Worm (Caenorhabditis elegans) whole organism, L2 larva: ENCODE results near the gene Y39G8B.1.

Experiments
- ZK546.5 ChIP-seq: sonication (generic microtip); optimal IDR thresholded peaks from 2 replicates; lab custom pipeline; 2017; ENCODE audit warnings: missing biosample characterization, missing genetic modification characterization
- aly-2 ChIP-seq: fragments of 150-350 bp; optimal IDR thresholded peaks from 2 replicates; lab custom pipeline; 2014; ENCODE audit warnings: missing biosample characterization, missing genetic modification characterization
- unc-62 ChIP-seq: fragments of 150-350 bp; optimal IDR thresholded peaks from 2 replicates; lab custom pipeline; 2014; ENCODE audit warnings: missing biosample characterization, missing genetic modification reagents, missing genetic modification characterization

DNA sequence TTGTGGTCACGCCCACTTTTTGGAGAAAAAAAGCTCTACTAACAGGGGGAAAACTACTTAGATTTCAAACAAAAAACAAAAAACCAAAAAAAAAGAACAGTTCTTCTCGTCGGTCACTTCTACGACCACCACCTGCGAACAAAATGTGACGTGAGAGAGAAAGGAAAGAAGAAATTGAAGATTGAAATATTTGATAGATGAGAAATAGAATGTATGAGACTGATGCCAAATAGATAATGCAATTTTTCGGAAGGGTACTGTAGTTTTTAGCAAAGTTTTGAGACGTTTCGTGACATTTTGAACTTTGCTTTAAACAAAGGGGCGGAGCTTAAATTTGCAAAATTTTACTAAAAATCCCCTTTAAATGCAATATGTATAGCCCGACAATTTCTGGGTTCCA is 18.6 kb downstream of the Y39G8B.1 start:
- no peak for TF ChIP-seq aly-2 (tag; lab: Kevin White, UChicago)
- TF ChIP-seq ZK546.5 (tag; lab: Kevin White, UChicago): no peak
- no peak for TF ChIP-seq unc-62
